Worm (Caenorhabditis elegans): ENCODE data around the gene F46B3.16.

ce11 chrV:20655174-20655573 lies 20.7 kb downstream of the F46B3.16 start:
- TF ChIP-seq nhr-77 (tag; optimal IDR thresholded peaks at IDR 0.05) (no peak), egl-27 (tag; optimal IDR thresholded peaks at IDR 0.05) (no peak), nhr-237 (tag; optimal IDR thresholded peaks at IDR 0.05) (no peak), lin-39 (tag; optimal IDR thresholded peaks at IDR 0.05) (no peak)

All from whole organism, L2 larva.